Fruit fly (Drosophila melanogaster): Measurements from ENCODE around the gene KdelR.

KdelR gene

dm6 chr2L:10439174-10439573, 12.5 kb downstream of the KdelR start, which contains the start of gene Nse4:
Gene Nse4 (plus strand): TSS chr2L:10439440.
- TF ChIP-seq CG10348 (GFP tag; IDR thresholded peaks at IDR 0.05): no peak

dm6 chr2L:10442048-10442790, 15.5 kb downstream of the KdelR start, which contains the start of gene loh:
Gene loh (plus strand): TSS chr2L:10442534.
- no peak for TF ChIP-seq fd96Ca (GFP tag; IDR thresholded peaks at IDR 0.05)
- peak; percentile 41 for TF ChIP-seq Snoo (tag; optimal IDR thresholded peaks at IDR 0.05)
- no peak for TF ChIP-seq CG10348 (GFP tag; IDR thresholded peaks at IDR 0.05)

DNA sequence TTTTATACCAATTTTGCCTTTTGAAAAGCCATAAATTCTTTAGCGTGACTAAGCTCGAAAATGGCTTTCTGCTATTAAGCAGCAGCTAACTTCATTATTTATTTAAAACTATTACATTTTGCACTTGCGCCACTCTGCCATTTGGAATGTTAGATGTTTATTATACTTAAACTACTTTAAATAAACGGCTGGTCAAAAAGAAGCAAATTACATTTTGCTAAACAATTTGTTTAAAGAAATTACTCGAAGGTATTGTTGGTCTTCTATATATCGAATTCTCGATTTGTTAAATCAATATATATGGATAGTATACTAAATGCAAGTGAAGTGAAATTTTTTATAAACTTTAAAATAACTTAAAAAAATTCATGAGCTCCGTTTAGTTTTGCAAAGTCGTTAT, 25.6 kb downstream of the KdelR start, which contains the start of gene ppk10:
Gene ppk10, minus strand, starts transcription at position 101 of the 400 bp plus-strand sequence.
- TF ChIP-seq Snoo (tag; optimal IDR thresholded peaks at IDR 0.05): no peak
- no peak for TF ChIP-seq rn (GFP tag; IDR thresholded peaks at IDR 0.05)
- TF ChIP-seq CG32121 (GFP tag; IDR thresholded peaks at IDR 0.05): no peak
- TF ChIP-seq CG10348 (GFP tag; IDR thresholded peaks at IDR 0.05): no peak
- TF ChIP-seq CG34367 (tag; optimal IDR thresholded peaks at IDR 0.05): no peak
- no peak for TF ChIP-seq CG17806 (tag; optimal IDR thresholded peaks at IDR 0.05)
- no peak for TF ChIP-seq CG15710 (tag; optimal IDR thresholded peaks at IDR 0.05)
- TF ChIP-seq CG8159 (tag; optimal IDR thresholded peaks at IDR 0.05): no peak
- TF ChIP-seq Pif1B (GFP tag; optimal IDR thresholded peaks at IDR 0.05): no peak
- no peak for TF ChIP-seq Ets98B (GFP tag; IDR thresholded peaks at IDR 0.05)
- no peak for TF ChIP-seq Pif1A (GFP tag; optimal IDR thresholded peaks at IDR 0.05)
- no peak for TF ChIP-seq fd96Ca (GFP tag; IDR thresholded peaks at IDR 0.05)
- TF ChIP-seq gl (tag; optimal IDR thresholded peaks at IDR 0.05): no peak

- TF ChIP-seq CG32121 (GFP tag; IDR thresholded peaks at IDR 0.05) (no peak), CG8159 (tag; optimal IDR thresholded peaks at IDR 0.05) (no peak), CG10348 (GFP tag; IDR thresholded peaks at IDR 0.05) (no peak), CG4496 (GFP tag; IDR thresholded peaks at IDR 0.05) (no peak)
Measured at dm6 chr2L:10455944-10456520, 29.3 kb downstream of the KdelR start.

DNA sequence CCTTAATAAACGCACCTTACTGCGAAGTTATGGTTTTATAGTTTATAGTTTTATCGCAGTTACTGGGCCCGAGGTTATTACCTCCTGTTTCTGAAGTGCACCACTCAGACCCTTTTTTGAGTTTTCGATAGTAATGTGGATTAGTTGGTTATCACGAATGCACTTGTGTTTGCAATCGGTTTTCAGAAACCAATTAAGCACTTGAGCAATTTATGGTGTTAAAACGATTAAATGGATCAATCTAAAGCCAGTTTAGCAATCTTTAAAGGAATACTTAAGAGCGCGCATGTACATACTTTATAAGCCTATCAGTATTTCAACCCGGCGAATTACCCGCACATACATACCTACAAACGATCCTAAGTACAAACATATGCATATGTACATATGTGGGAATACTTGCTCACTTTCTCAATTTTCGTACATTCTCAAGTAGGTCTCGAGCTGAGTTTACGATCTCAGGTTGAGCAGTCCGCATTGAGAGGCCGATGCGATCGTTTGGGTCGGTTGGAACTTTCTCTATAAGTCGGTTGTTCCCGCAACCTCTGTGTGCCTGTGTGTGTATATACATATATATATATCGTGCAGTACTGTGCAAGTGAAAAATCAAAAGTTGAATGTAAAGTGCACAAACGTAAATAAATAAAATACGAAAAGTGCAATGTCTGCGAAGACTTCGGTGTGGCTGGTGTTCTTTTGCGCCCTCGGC, 30.7 kb downstream of the KdelR start, which contains the start of the genes LManI and LManII:
Gene LManI, minus strand, starts transcription at position 51 of the 709 bp plus-strand sequence.
Gene LManII, plus strand, starts transcription at position 468 of the 709 bp plus-strand sequence.
- peak; percentile 12; the same call in 1 of the 2 replicates for TF ChIP-seq CG12605 (GFP tag; IDR thresholded peaks at IDR 0.05)
- no peak for TF ChIP-seq CG13204 (GFP tag; optimal IDR thresholded peaks at IDR 0.05)
- TF ChIP-seq EcR (GFP tag; optimal IDR thresholded peaks at IDR 0.05): no peak
- TF ChIP-seq Ets98B (GFP tag; IDR thresholded peaks at IDR 0.05): no peak
- no peak for TF ChIP-seq Snoo (tag; optimal IDR thresholded peaks at IDR 0.05)

DNA sequence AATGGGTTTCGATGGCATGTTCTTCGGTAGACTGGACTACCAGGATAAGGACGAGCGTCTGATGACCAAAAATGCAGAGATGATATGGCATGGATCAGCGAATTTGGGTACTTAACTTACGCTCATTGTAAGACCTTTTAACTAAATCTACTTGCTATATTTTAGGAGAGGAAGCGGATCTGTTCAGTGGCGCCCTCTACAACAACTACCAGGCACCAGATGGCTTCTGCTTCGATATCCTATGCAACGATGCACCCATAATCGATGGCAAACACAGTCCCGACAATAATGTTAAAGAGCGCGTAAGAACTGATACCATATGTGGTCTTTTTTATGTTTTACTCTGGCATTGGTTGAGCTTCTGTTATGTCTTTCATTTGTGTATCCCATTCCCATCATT, 32.3 kb downstream of the KdelR start:
- no peak for TF ChIP-seq Pif1A (GFP tag; optimal IDR thresholded peaks at IDR 0.05)
- TF ChIP-seq CG12605 (GFP tag; IDR thresholded peaks at IDR 0.05): no peak
- TF ChIP-seq gl (tag; optimal IDR thresholded peaks at IDR 0.05): no peak
- no peak for TF ChIP-seq CG13204 (GFP tag; optimal IDR thresholded peaks at IDR 0.05)
- no peak for TF ChIP-seq CG14655 (GFP tag; optimal IDR thresholded peaks at IDR 0.05)
- no peak for TF ChIP-seq D1 (tag; optimal IDR thresholded peaks at IDR 0.05)

- TF ChIP-seq fd96Ca (GFP tag; IDR thresholded peaks at IDR 0.05) (no peak), Pif1A (GFP tag; optimal IDR thresholded peaks at IDR 0.05) (peak; percentile 25), CG14655 (GFP tag; optimal IDR thresholded peaks at IDR 0.05) (peak; percentile 59), CG8301 (tag; optimal IDR thresholded peaks at IDR 0.05) (peak; percentile 38), CG32121 (GFP tag; IDR thresholded peaks at IDR 0.05) (0 out of 2 replicates have a peak, but pooled peaks have one; percentile 45), Snoo (tag; optimal IDR thresholded peaks at IDR 0.05) (no peak)
Measured at dm6 chr2L:10466865-10467270, 40.2 kb downstream of the KdelR start.

- TF ChIP-seq CG15710 (tag; optimal IDR thresholded peaks at IDR 0.05) (peak; percentile 70), EcR (GFP tag; optimal IDR thresholded peaks at IDR 0.05) (no peak), D1 (tag; optimal IDR thresholded peaks at IDR 0.05) (no peak), CG17806 (tag; optimal IDR thresholded peaks at IDR 0.05) (peak; percentile 64), Pif1B (GFP tag; optimal IDR thresholded peaks at IDR 0.05) (peak; percentile 58), CG10348 (GFP tag; IDR thresholded peaks at IDR 0.05) (no peak), rn (GFP tag; IDR thresholded peaks at IDR 0.05) (peak; percentile 17; the same call in 1 of the 2 replicates), fd96Ca (GFP tag; IDR thresholded peaks at IDR 0.05) (no peak), CG13204 (GFP tag; optimal IDR thresholded peaks at IDR 0.05) (no peak), CG9948 (tag; optimal IDR thresholded peaks at IDR 0.05) (peak; percentile 23), Snoo (tag; optimal IDR thresholded peaks at IDR 0.05) (peak; percentile 11), CG4496 (GFP tag; IDR thresholded peaks at IDR 0.05) (peak; percentile 78), Ets98B (GFP tag; IDR thresholded peaks at IDR 0.05) (peak; percentile 51; the same call in 1 of the 2 replicates), CG8159 (tag; optimal IDR thresholded peaks at IDR 0.05) (peak; percentile 72), CG14655 (GFP tag; optimal IDR thresholded peaks at IDR 0.05) (peak; percentile 59), gl (tag; optimal IDR thresholded peaks at IDR 0.05) (no peak), Pif1A (GFP tag; optimal IDR thresholded peaks at IDR 0.05) (peak; percentile 48), CG12605 (GFP tag; IDR thresholded peaks at IDR 0.05) (no peak), CG32121 (GFP tag; IDR thresholded peaks at IDR 0.05) (peak; percentile 67), CG34367 (tag; optimal IDR thresholded peaks at IDR 0.05) (peak; percentile 56), CG8301 (tag; optimal IDR thresholded peaks at IDR 0.05) (peak; percentile 43)
Measured at dm6 chr2L:10468388-10468787, 41.7 kb downstream of the KdelR start.
